Fruit fly (Drosophila melanogaster) whole organism, embryonic: Measurements from ENCODE around the gene CG14367.

Experiments used
- Adf1 ChIP-seq: fragments of 200-800 bp; sonication (Bioruptor generic); IDR thresholded peaks from 2 replicates; pipeline ENCODE4 v1.3.6; 2022; ENCODE audit warnings: missing biosample characterization, missing genetic modification characterization
- Blimp-1 ChIP-seq: fragments of 200-800 bp; sonication (Bioruptor generic); optimal IDR thresholded peaks from 3 replicates; lab custom pipeline; 2018; ENCODE audit warnings: missing biosample characterization, missing genetic modification characterization, mild to moderate bottlenecking, moderate library complexity, missing genetic modification reagents
- CG10209 ChIP-seq: fragments of 200-800 bp; sonication (Bioruptor generic); optimal IDR thresholded peaks from 3 replicates; lab custom pipeline; 2017; ENCODE audit warnings: missing biosample characterization, mild to moderate bottlenecking, missing genetic modification characterization, missing genetic modification reagents
- CG10979 ChIP-seq: fragments of 200-800 bp; sonication (Bioruptor generic); optimal IDR thresholded peaks from 2 replicates; lab custom pipeline; 2018; ENCODE audit warnings: missing biosample characterization, mild to moderate bottlenecking, missing genetic modification characterization, moderate library complexity
- CG11456 ChIP-seq: fragments of 200-800 bp; sonication (Bioruptor generic); IDR thresholded peaks from 3 replicates; pipeline ENCODE4 v1.3.6; 2022; ENCODE audit warnings: missing biosample characterization, missing genetic modification characterization
- CG12769 ChIP-seq: fragments of 200-800 bp; sonication (Bioruptor generic); optimal IDR thresholded peaks from 2 replicates; lab custom pipeline; 2019; ENCODE audit warnings: missing biosample characterization, mild to moderate bottlenecking, missing genetic modification characterization, moderate library complexity
- CG13424 ChIP-seq: fragments of 200-800 bp; sonication (Bioruptor generic); optimal IDR thresholded peaks from 2 replicates; lab custom pipeline; 2019; ENCODE audit warnings: missing biosample characterization, mild to moderate bottlenecking, missing genetic modification characterization, moderate library complexity
- CG14667 ChIP-seq: fragments of 200-800 bp; sonication (Bioruptor generic); IDR thresholded peaks from 2 replicates; pipeline ENCODE4 v1.3.6; 2022; ENCODE audit warnings: missing biosample characterization, missing genetic modification characterization
- CG17802 ChIP-seq: fragments of 200-800 bp; sonication (Bioruptor generic); optimal IDR thresholded peaks from 2 replicates; lab custom pipeline; 2018; ENCODE audit warnings: missing biosample characterization, mild to moderate bottlenecking, missing genetic modification characterization, moderate library complexity
- CG17912 ChIP-seq: fragments of 200-800 bp; sonication (Bioruptor generic); optimal IDR thresholded peaks from 2 replicates; lab custom pipeline; 2018; ENCODE audit warnings: missing biosample characterization, mild to moderate bottlenecking, missing genetic modification characterization
- CG2889 ChIP-seq: fragments of 200-800 bp; sonication (Bioruptor generic); IDR thresholded peaks from 3 replicates; pipeline ENCODE4 v1.3.6; 2022; ENCODE audit warnings: missing biosample characterization, missing genetic modification characterization
- CG30403 ChIP-seq: fragments of 200-800 bp; sonication (Bioruptor generic); optimal IDR thresholded peaks from 3 replicates; lab custom pipeline; 2016; ENCODE audit warnings: missing biosample characterization, missing genetic modification characterization
- CG33213 ChIP-seq: fragments of 200-800 bp; sonication (Bioruptor generic); optimal IDR thresholded peaks from 3 replicates; lab custom pipeline; 2016; ENCODE audit warnings: missing biosample characterization, missing genetic modification characterization
- CG4328 ChIP-seq: fragments of 200-800 bp; sonication (Bioruptor generic); optimal IDR thresholded peaks from 3 replicates; lab custom pipeline; 2017; ENCODE audit warnings: missing biosample characterization, missing genetic modification reagents, missing genetic modification characterization
- CG6254 ChIP-seq: fragments of 200-800 bp; sonication (Bioruptor generic); optimal IDR thresholded peaks from 3 replicates; lab custom pipeline; 2017; ENCODE audit warnings: mild to moderate bottlenecking, missing biosample characterization, missing genetic modification reagents, missing genetic modification characterization
- CG6689 ChIP-seq: fragments of 200-800 bp; sonication (Bioruptor generic); IDR thresholded peaks from 2 replicates; pipeline ENCODE4 v1.3.6; 2022; ENCODE audit warnings: missing biosample characterization, missing genetic modification characterization
- CG7839 ChIP-seq: fragments of 200-800 bp; sonication (Bioruptor generic); optimal IDR thresholded peaks from 3 replicates; lab custom pipeline; 2018; ENCODE audit warnings: missing biosample characterization, mild to moderate bottlenecking, missing genetic modification characterization, moderate library complexity
- CG7928 ChIP-seq: fragments of 200-800 bp; sonication (Bioruptor generic); optimal IDR thresholded peaks from 2 replicates; lab custom pipeline; 2017; ENCODE audit warnings: missing biosample characterization, mild to moderate bottlenecking, missing genetic modification characterization
- D ChIP-seq, 2 experiments: fragments of 200-800 bp in 1 of 2; fragments of >200 bp in 1 of 2; sonication (Bioruptor generic) in 1 of 2; optimal IDR thresholded peaks; 2 replicates in 1 of 2; 3 replicates in 1 of 2; lab custom pipeline; 2017; ENCODE audit warnings: mild to moderate bottlenecking in 1 of 2, missing biosample characterization in 1 of 2, missing genetic modification characterization in 1 of 2, missing genetic modification reagents in 1 of 2
- D19B ChIP-seq: fragments of 200-800 bp; sonication (Bioruptor generic); optimal IDR thresholded peaks from 2 replicates; lab custom pipeline; 2017; ENCODE audit warnings: missing biosample characterization, mild to moderate bottlenecking, missing genetic modification characterization
- Ets97D ChIP-seq: fragments of 200-800 bp; sonication (Bioruptor generic); optimal IDR thresholded peaks from 3 replicates; lab custom pipeline; 2016; ENCODE audit warnings: missing biosample characterization, missing genetic modification characterization
- Fer2 ChIP-seq: fragments of 200-800 bp; sonication (Bioruptor generic); optimal IDR thresholded peaks from 2 replicates; lab custom pipeline; 2018; ENCODE audit warnings: missing biosample characterization, mild to moderate bottlenecking, missing genetic modification characterization, moderate library complexity
- HLHmδ ChIP-seq: fragments of 200-800 bp; sonication (Bioruptor generic); optimal IDR thresholded peaks from 2 replicates; lab custom pipeline; 2018; ENCODE audit warnings: missing biosample characterization, mild to moderate bottlenecking, missing genetic modification characterization, moderate library complexity
- Hmx ChIP-seq: fragments of 200-800 bp; sonication (Bioruptor generic); optimal IDR thresholded peaks from 2 replicates; lab custom pipeline; 2016; ENCODE audit warnings: missing biosample characterization, missing genetic modification characterization
- Jarid2 ChIP-seq: fragments of 200-800 bp; sonication (Bioruptor generic); optimal IDR thresholded peaks from 3 replicates; lab custom pipeline; 2017; ENCODE audit warnings: mild to moderate bottlenecking, missing biosample characterization, missing genetic modification reagents, missing genetic modification characterization
- MESR4 ChIP-seq: fragments of 200-800 bp; sonication (Bioruptor generic); optimal IDR thresholded peaks from 2 replicates; lab custom pipeline; 2018; ENCODE audit warnings: missing biosample characterization, mild to moderate bottlenecking, missing genetic modification characterization, moderate library complexity
- Myb ChIP-seq: fragments of 200-800 bp; sonication (Bioruptor generic); optimal IDR thresholded peaks from 2 replicates; lab custom pipeline; 2016; ENCODE audit warnings: missing biosample characterization, missing genetic modification characterization
- NK7.1 ChIP-seq: fragments of 200-800 bp; sonication (Bioruptor generic); optimal IDR thresholded peaks from 3 replicates; lab custom pipeline; 2016; ENCODE audit warnings: missing biosample characterization, missing genetic modification characterization
- Side ChIP-seq: fragments of 200-800 bp; sonication (Bioruptor generic); optimal IDR thresholded peaks from 2 replicates; lab custom pipeline; 2016; ENCODE audit warnings: missing biosample characterization, missing genetic modification characterization
- ab ChIP-seq: fragments of 200-800 bp; sonication (Bioruptor generic); optimal IDR thresholded peaks from 2 replicates; lab custom pipeline; 2016; ENCODE audit warnings: missing biosample characterization, missing genetic modification characterization
- abd-A ChIP-seq: fragments of 200-800 bp; sonication (Bioruptor generic); optimal IDR thresholded peaks from 3 replicates; lab custom pipeline; 2019; ENCODE audit warnings: missing biosample characterization, mild to moderate bottlenecking, missing genetic modification characterization, moderate library complexity
- bbx ChIP-seq: fragments of 200-800 bp; sonication (Bioruptor generic); IDR thresholded peaks from 2 replicates; pipeline ENCODE4 v1.3.6; 2022; ENCODE audit warnings: missing biosample characterization, missing genetic modification characterization; ENCODE audit not compliant: partially characterized antibody
- caup ChIP-seq: fragments of 200-800 bp; sonication (Bioruptor generic); optimal IDR thresholded peaks from 3 replicates; lab custom pipeline; 2017; ENCODE audit warnings: missing biosample characterization, mild to moderate bottlenecking, missing genetic modification characterization, moderate library complexity; ENCODE audit not compliant: severe bottlenecking
- fd64A ChIP-seq: fragments of 200-800 bp; sonication (Bioruptor generic); optimal IDR thresholded peaks from 3 replicates; lab custom pipeline; 2018; ENCODE audit warnings: missing biosample characterization, mild to moderate bottlenecking, missing genetic modification characterization
- gce ChIP-seq: fragments of 200-800 bp; sonication (Bioruptor generic); IDR thresholded peaks from 3 replicates; pipeline ENCODE4 v1.3.6; 2022; ENCODE audit warnings: missing biosample characterization, missing genetic modification characterization
- gem ChIP-seq: fragments of 200-800 bp; sonication (Bioruptor generic); optimal IDR thresholded peaks from 2 replicates; lab custom pipeline; 2019; ENCODE audit warnings: missing biosample characterization, mild to moderate bottlenecking, missing genetic modification characterization, moderate library complexity
- inv ChIP-seq: fragments of 200-800 bp; sonication (Bioruptor generic); IDR thresholded peaks from 2 replicates; pipeline ENCODE4 v1.3.6; 2022; ENCODE audit warnings: missing biosample characterization, missing genetic modification characterization; ENCODE audit not compliant: partially characterized antibody
- kni ChIP-seq: fragments of 200-800 bp; sonication (Bioruptor generic); optimal IDR thresholded peaks from 3 replicates; lab custom pipeline; 2017; ENCODE audit warnings: mild to moderate bottlenecking, missing biosample characterization, missing genetic modification reagents, missing genetic modification characterization
- nmo ChIP-seq: fragments of 200-800 bp; sonication (Bioruptor generic); optimal IDR thresholded peaks from 2 replicates; lab custom pipeline; 2018; ENCODE audit warnings: missing biosample characterization, mild to moderate bottlenecking, missing genetic modification characterization, moderate library complexity
- pb ChIP-seq: fragments of 200-800 bp; sonication (Bioruptor generic); optimal IDR thresholded peaks from 3 replicates; lab custom pipeline; 2016; ENCODE audit warnings: missing biosample characterization, missing genetic modification characterization
- prd ChIP-seq, 3 experiments: fragments of >200 bp in 2 of 3; fragments of 200-800 bp in 1 of 3; sonication (Bioruptor generic) in 1 of 3; optimal IDR thresholded peaks in 2 of 3; IDR thresholded peaks in 1 of 3; 2 replicates in 2 of 3; 3 replicates in 1 of 3; pipeline versions ENCODE4 v1.3.6 to Lab custom; 2017 to 2022; ENCODE audit warnings: missing biosample characterization in 1 of 3, missing genetic modification characterization in 1 of 3
- sim ChIP-seq: fragments of 200-800 bp; sonication (Bioruptor generic); IDR thresholded peaks from 2 replicates; pipeline ENCODE4 v1.3.6; 2022; ENCODE audit warnings: missing biosample characterization, missing genetic modification characterization
- sqz ChIP-seq: fragments of 200-800 bp; sonication (Bioruptor generic); optimal IDR thresholded peaks from 3 replicates; lab custom pipeline; 2018; ENCODE audit warnings: missing biosample characterization, mild to moderate bottlenecking, missing genetic modification characterization
- ttk ChIP-seq: fragments of 200-800 bp; sonication (Bioruptor generic); IDR thresholded peaks from 2 replicates; pipeline ENCODE4 v2.1.2; 2022; ENCODE audit warnings: missing biosample characterization, missing genetic modification characterization
- vnd ChIP-seq: fragments of 200-800 bp; sonication (Bioruptor generic); IDR thresholded peaks from 3 replicates; pipeline ENCODE4 v1.3.6; 2022; ENCODE audit warnings: missing biosample characterization, missing genetic modification characterization; ENCODE audit not compliant: partially characterized antibody
- wdn ChIP-seq: fragments of 200-800 bp; sonication (Bioruptor generic); IDR thresholded peaks from 2 replicates; pipeline ENCODE4 v1.3.6; 2022; ENCODE audit warnings: missing biosample characterization, missing genetic modification characterization

Gene CG14367

dm6 chr3R:13676137-13677086 is 17.4 kb upstream of the CG14367 start, which contains the start of the genes Lkb1 and CG9588 (continued):
- TF ChIP-seq Jarid2 (no peak), CG14667 (GFP tag; lab: Robert Waterston, UW) (peak; percentile 81), MESR4 (GFP tag; lab: Kevin White, UChicago) (peak; percentile 85), CG6254 (no peak), CG10979 (tag; lab: Kevin White, UChicago) (peak; percentile 16), pb (GFP tag; lab: Kevin White, UChicago) (peak; percentile 53), CG33213 (peak; percentile 6), Hmx (no peak), CG4328 (GFP tag; lab: Kevin White, UChicago) (no peak), gem (no peak), sqz (GFP tag; lab: Kevin White, UChicago) (peak; percentile 78), fd64A (GFP tag; lab: Kevin White, UChicago) (no peak), ab (GFP tag; lab: Kevin White, UChicago) (no peak), prd (optimal IDR thresholded peaks at IDR 0.05; lab: Kevin White, UChicago) (no peak), prd (GFP tag; IDR thresholded peaks at IDR 0.05; lab: Robert Waterston, UW) (peak; percentile 89), Myb (GFP tag; lab: Kevin White, UChicago) (peak; percentile 52), inv (GFP tag; lab: Robert Waterston, UW) (no peak), CG6689 (peak; percentile 81), vnd (no peak), CG7928 (GFP tag; lab: Kevin White, UChicago) (peak; percentile 93), CG10209 (GFP tag; lab: Kevin White, UChicago) (peak; percentile 43), Adf1 (GFP tag; lab: Robert Waterston, UW) (no peak), gce (GFP tag; lab: Robert Waterston, UW) (no peak), D19B (GFP tag; lab: Kevin White, UChicago) (peak; percentile 55), CG30403 (GFP tag; lab: Kevin White, UChicago) (peak; percentile 37), CG12769 (tag; lab: Kevin White, UChicago) (no peak), CG17912 (GFP tag; lab: Kevin White, UChicago) (no peak), D (optimal IDR thresholded peaks at IDR 0.05; lab: Kevin White, UChicago) (no peak), D (GFP tag; optimal IDR thresholded peaks at IDR 0.05; lab: Kevin White, UChicago) (peak; percentile 54), wdn (peak; percentile 67), NK7.1 (GFP tag; lab: Kevin White, UChicago) (peak; percentile 34), Fer2 (no peak), sim (peak; percentile 18; the same call in 1 of the 2 replicates), Blimp-1 (GFP tag; lab: Kevin White, UChicago) (no peak), ttk (GFP tag; lab: Robert Waterston, UW) (peak; percentile 83), CG7839 (tag; lab: Kevin White, UChicago) (peak; percentile 39), abd-A (tag; lab: Kevin White, UChicago) (no peak), Ets97D (GFP tag; lab: Kevin White, UChicago) (peak; percentile 40), Side (peak; percentile 53), kni (no peak), bbx (no peak), CG17802 (tag; lab: Kevin White, UChicago) (no peak), caup (GFP tag; lab: Kevin White, UChicago) (peak; percentile 42), HLHmδ (GFP tag; lab: Kevin White, UChicago) (no peak), CG2889 (GFP tag; lab: Robert Waterston, UW) (peak; percentile 77), CG13424 (peak; percentile 0), nmo (peak; percentile 43), CG11456 (peak; percentile 90)
